Worm (Caenorhabditis elegans): ENCODE results near the gene B0285.3.
A peak's percentile ranks its signal among the peaks of the same experiment; 100 is the strongest.

Gene B0285.3

DNA sequence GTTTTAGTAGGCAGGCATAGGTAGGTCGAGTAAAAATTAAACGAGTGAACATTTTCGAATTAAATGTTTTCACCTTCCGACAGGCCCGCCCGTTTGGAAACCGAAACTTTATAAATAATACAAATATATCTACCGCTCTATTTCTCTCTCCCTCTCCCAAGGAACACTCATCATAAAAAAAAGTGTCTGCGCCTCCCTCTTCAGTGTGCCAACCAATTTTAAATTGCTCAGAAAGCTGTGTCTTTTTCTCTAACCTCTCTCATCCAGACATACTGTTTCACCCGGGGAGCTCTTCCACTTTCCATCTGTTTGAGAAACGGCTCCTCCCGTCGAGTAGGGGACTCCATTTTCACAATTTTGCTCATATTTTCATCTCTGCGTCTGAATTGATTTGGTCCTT is 20.0 kb downstream of the B0285.3 start:
- TF ChIP-seq pros-1 (tag; optimal IDR thresholded peaks at IDR 0.05) (no peak), sox-2 (GFP tag; IDR thresholded peaks at IDR 0.05) (no peak), ceh-14 (tag; optimal IDR thresholded peaks at IDR 0.05) (peak; percentile 12), ceh-18 (tag; optimal IDR thresholded peaks at IDR 0.05) (peak; percentile 22), K02D7.2 (tag; optimal IDR thresholded peaks at IDR 0.05) (no peak), unc-42 (tag; optimal IDR thresholded peaks at IDR 0.05) (peak; percentile 21), ttx-3 (tag; optimal IDR thresholded peaks at IDR 0.05) (no peak), nfya-1 (tag; optimal IDR thresholded peaks at IDR 0.05) (peak; percentile 8)

DNA sequence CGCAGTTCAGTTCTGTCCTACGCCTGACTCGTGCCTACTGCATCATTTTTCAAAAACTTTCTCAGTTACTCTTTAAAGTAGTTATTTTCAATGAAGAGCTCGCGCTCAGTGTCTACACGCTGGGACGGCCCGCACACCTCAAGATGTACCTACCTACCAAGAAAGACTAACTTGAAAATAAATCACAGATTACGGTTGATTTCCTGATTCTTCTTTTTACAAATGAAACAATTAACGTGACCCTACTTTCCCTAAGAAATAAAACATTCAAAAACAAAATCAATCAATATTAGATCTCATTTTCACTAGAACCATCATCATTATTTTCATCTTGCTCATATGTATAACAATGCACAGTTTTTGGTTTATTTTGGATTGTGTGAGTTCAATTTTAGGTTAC is 21.7 kb downstream of the B0285.3 start, which contains the start of gene H38K22.7:
Gene H38K22.7 (plus strand): TSS at position 301 of the 400 bp plus-strand sequence.
- TF ChIP-seq sox-2 (GFP tag; IDR thresholded peaks at IDR 0.05) (no peak), gmeb-2 (tag; optimal IDR thresholded peaks at IDR 0.05) (no peak), pha-2 (tag; optimal IDR thresholded peaks at IDR 0.05) (no peak), ceh-24 (tag; optimal IDR thresholded peaks at IDR 0.05) (no peak), syd-9 (tag; optimal IDR thresholded peaks at IDR 0.05) (no peak), ceh-34 (tag; optimal IDR thresholded peaks at IDR 0.05) (no peak), ceh-18 (tag; optimal IDR thresholded peaks at IDR 0.05) (no peak), Y22D7AL.16 (tag; optimal IDR thresholded peaks at IDR 0.05) (no peak), pax-1 (tag; optimal IDR thresholded peaks at IDR 0.05) (no peak), fkh-10 (GFP tag; optimal IDR thresholded peaks at IDR 0.05) (no peak), ttx-3 (tag; optimal IDR thresholded peaks at IDR 0.05) (no peak), sox-4 (tag; optimal IDR thresholded peaks at IDR 0.05) (no peak), hlh-30 (tag; optimal IDR thresholded peaks at IDR 0.05; ENCODE audit: insufficient read depth) (no peak), ceh-14 (tag; optimal IDR thresholded peaks at IDR 0.05) (no peak), sdc-2 (tag; optimal IDR thresholded peaks at IDR 0.05) (no peak), hlh-15 (tag; optimal IDR thresholded peaks at IDR 0.05) (no peak), C08G9.2 (tag; optimal IDR thresholded peaks at IDR 0.05) (no peak), ref-2 (tag; optimal IDR thresholded peaks at IDR 0.05) (no peak), ceh-19 (GFP tag; optimal IDR thresholded peaks at IDR 0.05) (no peak)

ce11 chrIII:4320113-4320512 is 23.0 kb downstream of the B0285.3 start, which contains the start of gene H38K22.6:
Gene H38K22.6, plus strand, starts transcription at chrIII:4320413.
- TF ChIP-seq npax-4 (tag; optimal IDR thresholded peaks at IDR 0.05) (no peak), pag-3 (tag; optimal IDR thresholded peaks at IDR 0.05; ENCODE audit: borderline replicate concordance) (no peak), gmeb-2 (tag; optimal IDR thresholded peaks at IDR 0.05) (no peak), fkh-10 (GFP tag; optimal IDR thresholded peaks at IDR 0.05) (no peak), ceh-19 (GFP tag; optimal IDR thresholded peaks at IDR 0.05) (no peak), ama-1 (optimal IDR thresholded peaks at IDR 0.05) (no peak), nhr-11 (tag; optimal IDR thresholded peaks at IDR 0.05) (no peak), che-1 (tag; optimal IDR thresholded peaks at IDR 0.05) (no peak), lim-6 (tag; optimal IDR thresholded peaks at IDR 0.05) (no peak), mec-3 (tag; optimal IDR thresholded peaks at IDR 0.05; ENCODE audit: borderline replicate concordance) (no peak)

ce11 chrIII:4317065-4317752 is 25.9 kb downstream of the B0285.3 start, which contains the start of gene tag-131:
Gene tag-131, plus strand, starts transcription at chrIII:4317702.
- TF ChIP-seq unc-55 (GFP tag; optimal IDR thresholded peaks at IDR 0.05) (peak; percentile 81), ceh-18 (tag; optimal IDR thresholded peaks at IDR 0.05) (peak; percentile 36), pax-1 (tag; optimal IDR thresholded peaks at IDR 0.05) (no peak), sox-4 (tag; optimal IDR thresholded peaks at IDR 0.05) (no peak), sdc-2 (tag; optimal IDR thresholded peaks at IDR 0.05) (no peak), pros-1 (tag; optimal IDR thresholded peaks at IDR 0.05) (no peak), odd-2 (tag; optimal IDR thresholded peaks at IDR 0.05) (no peak), nfya-1 (tag; optimal IDR thresholded peaks at IDR 0.05) (peak; percentile 63), sox-2 (GFP tag; IDR thresholded peaks at IDR 0.05) (no peak), tbx-2 (tag; optimal IDR thresholded peaks at IDR 0.05) (peak; percentile 31), unc-86 (tag; optimal IDR thresholded peaks at IDR 0.05) (no peak), pag-3 (tag; optimal IDR thresholded peaks at IDR 0.05; ENCODE audit: borderline replicate concordance) (no peak), unc-42 (tag; optimal IDR thresholded peaks at IDR 0.05) (no peak), ceh-30 (tag; optimal IDR thresholded peaks at IDR 0.05) (no peak)
